Fruit fly (Drosophila melanogaster) whole organism, embryonic: ENCODE results near the gene Ance-2.
A peak's percentile ranks its signal among the peaks of the same experiment; 100 is the strongest.

ENCODE experiments used
- CG10366 ChIP-seq: fragments of 200-800 bp; sonication (Bioruptor generic); IDR thresholded peaks from 2 replicates; pipeline ENCODE4 v1.3.6; 2022; ENCODE audit warnings: missing biosample characterization, missing genetic modification characterization
- CG10543 ChIP-seq: fragments of 200-800 bp; sonication (Bioruptor generic); optimal IDR thresholded peaks from 3 replicates; lab custom pipeline; 2017; ENCODE audit warnings: missing biosample characterization, mild to moderate bottlenecking, missing genetic modification characterization, moderate library complexity
- CG1233 ChIP-seq: fragments of 200-800 bp; sonication (Bioruptor generic); optimal IDR thresholded peaks from 4 replicates; lab custom pipeline; 2018; ENCODE audit warnings: missing biosample characterization, mild to moderate bottlenecking, missing genetic modification characterization
- CG17359 ChIP-seq: fragments of 200-800 bp; sonication (Bioruptor generic); optimal IDR thresholded peaks from 3 replicates; lab custom pipeline; 2018; ENCODE audit warnings: missing biosample characterization, mild to moderate bottlenecking, missing genetic modification characterization, moderate library complexity
- CG17612 ChIP-seq: fragments of 200-800 bp; sonication (Bioruptor generic); IDR thresholded peaks from 2 replicates; pipeline ENCODE4 v1.3.6; 2022; ENCODE audit warnings: missing biosample characterization, missing genetic modification characterization
- CG1792 ChIP-seq: fragments of 200-800 bp; sonication (Bioruptor generic); optimal IDR thresholded peaks from 2 replicates; lab custom pipeline; 2016; ENCODE audit warnings: missing biosample characterization, missing genetic modification characterization
- CG2889 ChIP-seq: fragments of 200-800 bp; sonication (Bioruptor generic); IDR thresholded peaks from 3 replicates; pipeline ENCODE4 v1.3.6; 2022; ENCODE audit warnings: missing biosample characterization, missing genetic modification characterization
- CG31441 ChIP-seq: fragments of 200-800 bp; sonication (Bioruptor generic); IDR thresholded peaks from 2 replicates; pipeline ENCODE4 v1.3.6; 2022; ENCODE audit warnings: missing biosample characterization, missing genetic modification characterization
- CG3838 ChIP-seq: fragments of 200-800 bp; sonication (Bioruptor generic); optimal IDR thresholded peaks from 3 replicates; lab custom pipeline; 2016; ENCODE audit warnings: missing biosample characterization, missing genetic modification characterization
- CG4820 ChIP-seq: fragments of 200-800 bp; sonication (Bioruptor generic); optimal IDR thresholded peaks from 3 replicates; lab custom pipeline; 2016; ENCODE audit warnings: missing biosample characterization, missing genetic modification characterization
- CG4854 ChIP-seq: fragments of 200-800 bp; sonication (Bioruptor generic); optimal IDR thresholded peaks from 2 replicates; lab custom pipeline; 2016; ENCODE audit warnings: missing biosample characterization, missing genetic modification characterization, inconsistent platforms
- CG5953 ChIP-seq: fragments of 200-800 bp; sonication (Bioruptor generic); IDR thresholded peaks from 2 replicates; pipeline ENCODE4 v1.3.6; 2022; ENCODE audit warnings: missing biosample characterization, missing genetic modification characterization
- CG6813 ChIP-seq: fragments of 200-800 bp; sonication (Bioruptor generic); optimal IDR thresholded peaks from 2 replicates; lab custom pipeline; 2017; ENCODE audit warnings: missing biosample characterization, missing genetic modification characterization, mild to moderate bottlenecking, moderate library complexity, missing genetic modification reagents
- CG7271 ChIP-seq: fragments of 200-800 bp; sonication (Bioruptor generic); optimal IDR thresholded peaks from 2 replicates; lab custom pipeline; 2018; ENCODE audit warnings: missing biosample characterization, mild to moderate bottlenecking, missing genetic modification characterization, moderate library complexity
- CG8281 ChIP-seq: fragments of 200-800 bp; sonication (Bioruptor generic); optimal IDR thresholded peaks from 2 replicates; lab custom pipeline; 2018; ENCODE audit warnings: missing biosample characterization, mild to moderate bottlenecking, missing genetic modification characterization, moderate library complexity
- CG9437 ChIP-seq: fragments of 200-800 bp; sonication (Bioruptor generic); optimal IDR thresholded peaks from 2 replicates; lab custom pipeline; 2018; ENCODE audit warnings: missing biosample characterization, mild to moderate bottlenecking, missing genetic modification characterization
- Camta ChIP-seq: fragments of 200-800 bp; sonication (Bioruptor generic); optimal IDR thresholded peaks from 2 replicates; lab custom pipeline; 2016; ENCODE audit warnings: missing biosample characterization, missing genetic modification characterization
- CoRest ChIP-seq: fragments of 200-800 bp; sonication (Bioruptor generic); optimal IDR thresholded peaks from 3 replicates; lab custom pipeline; 2018; ENCODE audit warnings: missing biosample characterization, mild to moderate bottlenecking, missing genetic modification characterization, moderate library complexity
- Deaf1 ChIP-seq: fragments of 200-800 bp; optimal IDR thresholded peaks from 3 replicates; lab custom pipeline; 2019; ENCODE audit warnings: missing biosample characterization, mild to moderate bottlenecking, missing genetic modification characterization, moderate library complexity
- Fer1 ChIP-seq: fragments of 200-800 bp; sonication (Bioruptor generic); optimal IDR thresholded peaks from 2 replicates; lab custom pipeline; 2017; ENCODE audit warnings: missing biosample characterization, mild to moderate bottlenecking, missing genetic modification characterization
- HLHmδ ChIP-seq: fragments of 200-800 bp; sonication (Bioruptor generic); optimal IDR thresholded peaks from 2 replicates; lab custom pipeline; 2018; ENCODE audit warnings: missing biosample characterization, mild to moderate bottlenecking, missing genetic modification characterization, moderate library complexity
- HmgD ChIP-seq: fragments of 200-800 bp; sonication (Bioruptor generic); optimal IDR thresholded peaks from 3 replicates; lab custom pipeline; 2016; ENCODE audit warnings: missing biosample characterization, missing genetic modification characterization
- HmgZ ChIP-seq: fragments of 200-800 bp; sonication (Bioruptor generic); optimal IDR thresholded peaks from 2 replicates; lab custom pipeline; 2018; ENCODE audit warnings: missing biosample characterization, mild to moderate bottlenecking, missing genetic modification characterization
- Max ChIP-seq: fragments of 200-800 bp; sonication (Bioruptor generic); optimal IDR thresholded peaks from 2 replicates; lab custom pipeline; 2016; ENCODE audit warnings: missing biosample characterization, mild to moderate bottlenecking, missing genetic modification characterization
- Myb ChIP-seq: fragments of 200-800 bp; sonication (Bioruptor generic); optimal IDR thresholded peaks from 2 replicates; lab custom pipeline; 2016; ENCODE audit warnings: missing biosample characterization, missing genetic modification characterization
- NFAT ChIP-seq: fragments of 200-800 bp; sonication (Bioruptor generic); IDR thresholded peaks from 2 replicates; pipeline ENCODE4 v1.3.6; 2022; ENCODE audit warnings: missing biosample characterization, missing genetic modification characterization
- Six4 ChIP-seq: fragments of 200-800 bp; sonication (Bioruptor generic); optimal IDR thresholded peaks from 2 replicates; lab custom pipeline; 2016; ENCODE audit warnings: missing biosample characterization, missing genetic modification characterization
- Sox102F ChIP-seq: fragments of 200-800 bp; sonication (Bioruptor generic); optimal IDR thresholded peaks from 2 replicates; lab custom pipeline; 2018; ENCODE audit warnings: missing biosample characterization, mild to moderate bottlenecking, missing genetic modification characterization, moderate library complexity
- Xrp1 ChIP-seq: fragments of 200-800 bp; sonication (Bioruptor generic); IDR thresholded peaks from 2 replicates; pipeline ENCODE4 v1.3.6; 2022; ENCODE audit warnings: missing biosample characterization, missing genetic modification characterization
- crc ChIP-seq: fragments of 200-800 bp; sonication (Bioruptor generic); optimal IDR thresholded peaks from 2 replicates; lab custom pipeline; 2016; ENCODE audit warnings: missing biosample characterization, missing genetic modification characterization
- da ChIP-seq: fragments of 200-800 bp; sonication (Bioruptor generic); optimal IDR thresholded peaks from 2 replicates; lab custom pipeline; 2016; ENCODE audit warnings: missing biosample characterization, missing genetic modification characterization
- dpn ChIP-seq, 2 experiments: fragments of 200-800 bp; sonication (Bioruptor generic); optimal IDR thresholded peaks; 3 replicates each; lab custom pipeline; 2016; ENCODE audit warnings: missing biosample characterization in 2 of 2, missing genetic modification characterization in 2 of 2
- grau ChIP-seq: fragments of 200-800 bp; optimal IDR thresholded peaks from 3 replicates; lab custom pipeline; 2019; ENCODE audit warnings: missing biosample characterization, mild to moderate bottlenecking, missing genetic modification characterization, moderate library complexity
- jumu ChIP-seq: fragments of 200-800 bp; sonication (Bioruptor generic); optimal IDR thresholded peaks from 3 replicates; lab custom pipeline; 2016; ENCODE audit warnings: missing biosample characterization, missing genetic modification characterization
- nmo ChIP-seq: fragments of 200-800 bp; sonication (Bioruptor generic); optimal IDR thresholded peaks from 2 replicates; lab custom pipeline; 2018; ENCODE audit warnings: missing biosample characterization, mild to moderate bottlenecking, missing genetic modification characterization, moderate library complexity
- odd ChIP-seq: fragments of 200-800 bp; sonication (Bioruptor generic); optimal IDR thresholded peaks from 2 replicates; lab custom pipeline; 2017; ENCODE audit warnings: missing biosample characterization, mild to moderate bottlenecking, missing genetic modification characterization
- onecut ChIP-seq: fragments of 200-800 bp; sonication (Bioruptor generic); IDR thresholded peaks from 2 replicates; pipeline ENCODE4 v1.3.6; 2022; ENCODE audit warnings: missing biosample characterization, missing genetic modification characterization
- pan ChIP-seq, 4 experiments: fragments of >200 bp in 3 of 4; fragments of 200-800 bp in 1 of 4; sonication (Bioruptor generic) in 1 of 4; optimal IDR thresholded peaks in 3 of 4; IDR thresholded peaks in 1 of 4; 2 replicates each; pipeline versions ENCODE4 v1.3.6 to Lab custom; 2017 to 2022; ENCODE audit warnings: missing biosample characterization in 2 of 4, missing genetic modification characterization in 2 of 4, mixed read lengths in 1 of 4
- pfk ChIP-seq: fragments of 200-800 bp; sonication (Bioruptor generic); optimal IDR thresholded peaks from 2 replicates; lab custom pipeline; 2018; ENCODE audit warnings: missing biosample characterization, mild to moderate bottlenecking, missing genetic modification characterization, moderate library complexity
- phol ChIP-seq: fragments of 200-800 bp; sonication (Bioruptor generic); optimal IDR thresholded peaks from 3 replicates; lab custom pipeline; 2018; ENCODE audit warnings: missing biosample characterization, mild to moderate bottlenecking, missing genetic modification characterization, moderate library complexity
- salm ChIP-seq: fragments of 200-800 bp; sonication (Bioruptor generic); optimal IDR thresholded peaks from 2 replicates; lab custom pipeline; 2018; ENCODE audit warnings: missing biosample characterization, mild to moderate bottlenecking, missing genetic modification characterization
- sc ChIP-seq, 3 experiments: fragments of >200 bp in 2 of 3; fragments of 200-800 bp in 1 of 3; sonication (Bioruptor generic) in 1 of 3; optimal IDR thresholded peaks; 2 replicates in 2 of 3; 3 replicates in 1 of 3; lab custom pipeline; 2017; ENCODE audit warnings: mild to moderate bottlenecking in 1 of 3, missing biosample characterization in 1 of 3, missing genetic modification characterization in 1 of 3, missing genetic modification reagents in 1 of 3
- seq ChIP-seq: fragments of 200-800 bp; sonication (Bioruptor generic); IDR thresholded peaks from 2 replicates; pipeline ENCODE4 v1.3.6; 2022; ENCODE audit warnings: missing biosample characterization, missing genetic modification characterization
- stwl ChIP-seq: fragments of 200-800 bp; sonication (Bioruptor generic); optimal IDR thresholded peaks from 3 replicates; lab custom pipeline; 2018; ENCODE audit warnings: missing biosample characterization, mild to moderate bottlenecking, missing genetic modification characterization, moderate library complexity
- tll ChIP-seq, 2 experiments: fragments of 200-800 bp in 1 of 2; fragments of >200 bp in 1 of 2; sonication (Bioruptor generic) in 1 of 2; optimal IDR thresholded peaks; 2 replicates each; lab custom pipeline; 2017 to 2019; ENCODE audit warnings: missing biosample characterization in 2 of 2, missing genetic modification characterization in 2 of 2, mild to moderate bottlenecking in 1 of 2, moderate library complexity in 1 of 2
- trh ChIP-seq: fragments of 200-800 bp; sonication (Bioruptor generic); optimal IDR thresholded peaks from 2 replicates; lab custom pipeline; 2016; ENCODE audit warnings: missing biosample characterization, missing genetic modification characterization
- usp ChIP-seq: fragments of >200 bp; optimal IDR thresholded peaks from 2 replicates; lab custom pipeline; 2017; ENCODE audit warnings: missing biosample characterization, missing genetic modification characterization
- vfl ChIP-seq: fragments of 200-800 bp; sonication (Bioruptor generic); optimal IDR thresholded peaks from 2 replicates; lab custom pipeline; 2016; ENCODE audit warnings: missing biosample characterization, missing genetic modification characterization
- wdn ChIP-seq: fragments of 200-800 bp; sonication (Bioruptor generic); IDR thresholded peaks from 2 replicates; pipeline ENCODE4 v1.3.6; 2022; ENCODE audit warnings: missing biosample characterization, missing genetic modification characterization

Ance-2 gene

dm6 chr2L:13904331-13904911 lies 4.7 kb upstream of the Ance-2 start, which contains the start of gene Smg5 (continued):
- TF ChIP-seq CG5953 (GFP tag; lab: Robert Waterston, UW) (peak; percentile 94), HmgZ (tag; lab: Kevin White, UChicago) (peak; percentile 95), odd (no peak), jumu (GFP tag; lab: Kevin White, UChicago) (peak; percentile 92), Fer1 (GFP tag; lab: Kevin White, UChicago) (peak; percentile 78), CG9437 (GFP tag; lab: Kevin White, UChicago) (peak; percentile 80), CG1233 (peak; percentile 63), grau (tag; lab: Kevin White, UChicago) (peak; percentile 83), CG8281 (peak; percentile 33), sc (optimal IDR thresholded peaks at IDR 0.05; lab: Kevin White, UChicago) (no peak), sc (GFP tag; optimal IDR thresholded peaks at IDR 0.05; lab: Kevin White, UChicago) (peak; percentile 22), stwl (peak; percentile 76), seq (peak; percentile 86), vfl (GFP tag; lab: Kevin White, UChicago) (peak; percentile 95), NFAT (GFP tag; lab: Robert Waterston, UW) (peak; percentile 95), CG7271 (tag; lab: Kevin White, UChicago) (peak; percentile 78), pan (optimal IDR thresholded peaks at IDR 0.05; lab: Kevin White, UChicago) (no peak), pan (GFP tag; optimal IDR thresholded peaks at IDR 0.05 in 1 of 2, IDR thresholded peaks at IDR 0.05 in 1 of 2) (peak in 1 of 2 experiments; percentile 94), HmgD (GFP tag; lab: Kevin White, UChicago) (peak; percentile 99), CG2889 (GFP tag; lab: Robert Waterston, UW) (peak; percentile 95), CG10543 (peak; percentile 87), CG17359 (tag; lab: Kevin White, UChicago) (peak; percentile 80), Max (GFP tag; lab: Kevin White, UChicago) (peak; percentile 90), CG10366 (GFP tag; lab: Robert Waterston, UW) (peak; percentile 96), HLHmδ (peak; percentile 4), CG4854 (GFP tag; lab: Kevin White, UChicago) (peak; percentile 86), Xrp1 (GFP tag; lab: Robert Waterston, UW) (peak; percentile 98), dpn (GFP tag; optimal IDR thresholded peaks at IDR 0.05; lab: Kevin White, UChicago) (peak; percentile 91 to 97), pfk (GFP tag; lab: Kevin White, UChicago) (peak; percentile 33), nmo (GFP tag; lab: Kevin White, UChicago) (peak; percentile 96), salm (no peak), tll (GFP tag; optimal IDR thresholded peaks at IDR 0.05; lab: Kevin White, UChicago) (peak in 1 of 2 experiments; percentile 26), usp (GFP tag; lab: Kevin White, UChicago) (no peak), CG1792 (GFP tag; lab: Kevin White, UChicago) (peak; percentile 100), CG31441 (GFP tag; lab: Robert Waterston, UW) (no peak; the same call in none of the 2 replicates), Sox102F (peak; percentile 98), CG4820 (peak; percentile 92), Myb (peak; percentile 90), CG6813 (GFP tag; lab: Kevin White, UChicago) (no peak), phol (tag; lab: Kevin White, UChicago) (peak; percentile 100), Six4 (GFP tag; lab: Kevin White, UChicago) (peak; percentile 85), trh (GFP tag; lab: Kevin White, UChicago) (peak; percentile 76), onecut (GFP tag; lab: Robert Waterston, UW) (peak; percentile 95), da (GFP tag; lab: Kevin White, UChicago) (peak; percentile 92), crc (GFP tag; lab: Kevin White, UChicago) (peak; percentile 84), CG17612 (GFP tag; lab: Robert Waterston, UW) (peak; percentile 88), CoRest (tag; lab: Kevin White, UChicago) (peak; percentile 94), Deaf1 (tag; lab: Kevin White, UChicago) (no peak), CG3838 (GFP tag; lab: Kevin White, UChicago) (peak; percentile 75), Camta (GFP tag; lab: Kevin White, UChicago) (peak; percentile 87), wdn (GFP tag; lab: Robert Waterston, UW) (peak; percentile 90)
